Worm (Caenorhabditis elegans): Measurements from ENCODE around the gene selt-1.2.

selt-1.2 gene

DNA sequence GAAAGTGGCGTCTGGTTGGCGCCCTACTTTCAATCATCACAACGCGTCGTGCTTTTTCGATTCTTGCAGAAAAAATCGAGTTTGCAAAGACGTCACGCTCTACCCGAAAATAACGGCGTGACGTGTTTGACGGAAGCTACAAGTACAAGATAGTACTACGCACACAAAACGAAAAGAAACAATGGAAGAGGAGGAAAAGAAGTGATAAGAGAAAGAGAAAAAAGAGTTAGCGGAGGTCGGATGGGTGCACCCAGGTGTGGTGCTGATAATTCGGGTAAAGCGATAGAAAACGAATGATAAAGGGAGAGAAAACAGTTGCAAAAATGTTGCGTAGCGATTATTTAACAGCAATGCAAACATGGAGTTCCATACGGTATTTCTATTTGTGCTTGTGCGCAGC, 20.5 kb downstream of the selt-1.2 start:
- no peak for TF ChIP-seq lin-26 (GFP tag; IDR thresholded peaks at IDR 0.05)
- no peak for TF ChIP-seq mxl-1 (tag; optimal IDR thresholded peaks at IDR 0.05)
- TF ChIP-seq nhr-80 (tag; optimal IDR thresholded peaks at IDR 0.05): peak; percentile 86

DNA sequence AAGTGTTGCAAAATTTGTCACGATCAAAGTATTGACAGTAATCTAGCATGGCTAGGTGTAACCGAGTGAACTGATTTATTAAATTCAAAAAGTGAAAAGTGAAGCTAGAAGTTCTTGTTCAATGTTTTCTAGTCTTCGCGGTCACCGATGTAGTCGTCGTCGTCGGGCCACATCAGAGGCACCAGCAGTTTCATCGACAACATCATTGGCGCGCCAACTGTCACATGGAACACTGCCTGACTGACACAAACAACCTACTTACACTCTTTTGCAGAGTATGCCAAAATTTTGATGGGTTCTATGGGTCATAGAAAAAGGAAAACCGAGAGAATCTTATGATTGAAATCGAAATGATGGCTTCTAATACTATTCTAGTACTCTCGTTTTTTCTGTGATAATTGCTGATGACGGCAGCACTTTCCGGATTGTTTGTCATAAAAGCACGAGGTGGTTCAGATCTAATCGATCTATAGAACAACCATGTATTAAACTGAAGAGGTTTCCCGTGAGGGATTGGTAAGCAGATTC, 21.7 kb downstream of the selt-1.2 start:
- TF ChIP-seq snpc-3.4 (tag; optimal IDR thresholded peaks at IDR 0.05) (no peak), ekl-4 (GFP tag; IDR thresholded peaks at IDR 0.05) (0 out of 2 replicates have a peak, but pooled peaks have one; percentile 9), cebp-1 (GFP tag; IDR thresholded peaks at IDR 0.05) (0 out of 2 replicates have a peak, but pooled peaks have one; percentile 10), cebp-1 (tag; optimal IDR thresholded peaks at IDR 0.05) (no peak), hlh-12 (tag; optimal IDR thresholded peaks at IDR 0.05) (no peak), ztf-6 (GFP tag; IDR thresholded peaks at IDR 0.05) (no peak)

- TF ChIP-seq dpff-1 (tag; optimal IDR thresholded peaks at IDR 0.05) (no peak), let-526 (GFP tag; IDR thresholded peaks at IDR 0.05) (no peak), snpc-4 (GFP tag; optimal IDR thresholded peaks at IDR 0.05) (no peak), snpc-4 (tag; optimal IDR thresholded peaks at IDR 0.05) (no peak), tlf-1 (GFP tag; optimal IDR thresholded peaks at IDR 0.05) (no peak), egl-18 (GFP tag; IDR thresholded peaks at IDR 0.05) (no peak), snpc-3.4 (tag; optimal IDR thresholded peaks at IDR 0.05) (no peak), ztf-22 (GFP tag; optimal IDR thresholded peaks at IDR 0.05) (no peak), Y56A3A.18 (GFP tag; IDR thresholded peaks at IDR 0.05) (no peak)
Observed at ce11 chrV:10724472-10724871, 22.7 kb downstream of the selt-1.2 start.

DNA sequence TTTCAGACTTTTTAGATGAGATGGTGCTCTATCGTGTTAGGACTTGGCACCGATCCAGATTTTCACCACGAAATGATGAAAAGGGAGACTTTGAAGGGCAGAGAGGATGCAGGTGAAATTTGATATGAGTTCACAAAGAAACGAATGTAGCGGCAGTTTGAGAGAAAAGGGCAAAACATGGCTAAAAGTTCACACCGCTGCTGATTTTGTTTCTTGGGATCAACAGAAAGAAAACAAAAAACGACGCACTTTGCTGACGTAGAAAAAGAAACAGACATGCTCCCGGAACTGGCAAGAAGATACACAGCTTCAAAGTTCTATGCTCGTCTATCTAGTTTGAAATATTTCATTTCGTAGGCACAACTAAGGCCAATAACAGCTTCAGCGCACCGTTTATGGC, 23.6 kb downstream of the selt-1.2 start:
- TF ChIP-seq efl-1 (GFP tag; optimal IDR thresholded peaks at IDR 0.05) (no peak), snpc-4 (GFP tag; optimal IDR thresholded peaks at IDR 0.05) (no peak), snpc-4 (tag; optimal IDR thresholded peaks at IDR 0.05) (no peak), F23B12.7 (tag; optimal IDR thresholded peaks at IDR 0.05; ENCODE audit: insufficient read depth) (no peak)

- no peak for TF ChIP-seq ets-4 (GFP tag; optimal IDR thresholded peaks at IDR 0.05)
Observed at ce11 chrV:10723181-10723580, 24.0 kb downstream of the selt-1.2 start.

ce11 chrV:10722595-10722994, 24.6 kb downstream of the selt-1.2 start:
- TF ChIP-seq cebp-1 (GFP tag; IDR thresholded peaks at IDR 0.05) (no peak), cebp-1 (tag; optimal IDR thresholded peaks at IDR 0.05) (peak; percentile 15), F49E8.2 (tag; optimal IDR thresholded peaks at IDR 0.05; ENCODE audit: insufficient read depth) (no peak), snpc-3.4 (tag; optimal IDR thresholded peaks at IDR 0.05) (no peak), nhr-27 (tag; optimal IDR thresholded peaks at IDR 0.05) (no peak), snpc-1.1 (tag; optimal IDR thresholded peaks at IDR 0.05; ENCODE audit: insufficient read depth) (no peak), attf-5 (GFP tag; optimal IDR thresholded peaks at IDR 0.05) (peak; percentile 17), madf-3 (GFP tag; IDR thresholded peaks at IDR 0.05) (no peak), B0336.3 (GFP tag; IDR thresholded peaks at IDR 0.05) (no peak), C06A6.2 (GFP tag; conservative IDR thresholded peaks at IDR 0.05) (no peak), hsf-1 (GFP tag; IDR thresholded peaks at IDR 0.05) (no peak), him-1 (tag; optimal IDR thresholded peaks at IDR 0.05) (no peak), ceh-100 (GFP tag; IDR thresholded peaks at IDR 0.05) (no peak), K12H6.12 (tag; optimal IDR thresholded peaks at IDR 0.05) (no peak), F23B12.7 (tag; optimal IDR thresholded peaks at IDR 0.05; ENCODE audit: insufficient read depth) (no peak), madf-10 (tag; optimal IDR thresholded peaks at IDR 0.05) (no peak), somi-1 (GFP tag; optimal IDR thresholded peaks at IDR 0.05) (no peak), unc-130 (GFP tag; optimal IDR thresholded peaks at IDR 0.05) (no peak), die-1 (tag; optimal IDR thresholded peaks at IDR 0.05) (no peak), mcd-1 (GFP tag; IDR thresholded peaks at IDR 0.05) (no peak), T07F8.4 (tag; optimal IDR thresholded peaks at IDR 0.05) (no peak), nhr-80 (tag; optimal IDR thresholded peaks at IDR 0.05) (no peak), ztf-22 (GFP tag; optimal IDR thresholded peaks at IDR 0.05) (no peak), madf-6 (GFP tag; IDR thresholded peaks at IDR 0.05) (0 out of 2 replicates have a peak, but pooled peaks have one; percentile 6), Y53G8AR.9 (GFP tag; conservative IDR thresholded peaks at IDR 0.05) (no peak), mxl-1 (tag; optimal IDR thresholded peaks at IDR 0.05) (no peak)
